Fruit fly (Drosophila melanogaster) whole organism, embryonic: ENCODE data around the gene CG1640.

Experiments
- ATbp ChIP-seq: fragments of 200-800 bp; sonication (Bioruptor generic); optimal IDR thresholded peaks from 2 replicates; lab custom pipeline; 2017; ENCODE audit warnings: missing biosample characterization, mild to moderate bottlenecking, missing genetic modification characterization, missing genetic modification reagents
- Ada2b ChIP-seq: fragments of 200-800 bp; sonication (Bioruptor generic); IDR thresholded peaks from 2 replicates; pipeline ENCODE4 v1.3.6; 2022; ENCODE audit warnings: missing biosample characterization, missing genetic modification characterization
- B-H1 ChIP-seq: fragments of 200-800 bp; sonication (Bioruptor generic); IDR thresholded peaks from 3 replicates; pipeline ENCODE4 v1.3.6; 2022; ENCODE audit warnings: missing biosample characterization, missing genetic modification characterization
- CG10431 ChIP-seq: fragments of 200-800 bp; sonication (Bioruptor generic); optimal IDR thresholded peaks from 3 replicates; lab custom pipeline; 2018; ENCODE audit warnings: missing biosample characterization, mild to moderate bottlenecking, missing genetic modification characterization
- CG11247 ChIP-seq: fragments of 200-800 bp; sonication (Bioruptor generic); IDR thresholded peaks from 2 replicates; pipeline ENCODE4 v1.3.6; 2022; ENCODE audit warnings: missing biosample characterization, missing genetic modification characterization
- CG12942 ChIP-seq: fragments of 200-800 bp; sonication (Bioruptor generic); optimal IDR thresholded peaks from 3 replicates; lab custom pipeline; 2016; ENCODE audit warnings: missing biosample characterization, missing genetic modification characterization
- CG13296 ChIP-seq: fragments of 200-800 bp; sonication (Bioruptor generic); optimal IDR thresholded peaks from 3 replicates; lab custom pipeline; 2018; ENCODE audit warnings: missing biosample characterization, mild to moderate bottlenecking, missing genetic modification characterization
- CG1647 ChIP-seq: fragments of 200-800 bp; sonication (Bioruptor generic); optimal IDR thresholded peaks from 3 replicates; lab custom pipeline; 2016; ENCODE audit warnings: missing biosample characterization, missing genetic modification characterization
- CG17186 ChIP-seq: fragments of 200-800 bp; sonication (Bioruptor generic); optimal IDR thresholded peaks from 3 replicates; lab custom pipeline; 2017; ENCODE audit warnings: missing biosample characterization, missing genetic modification reagents, missing genetic modification characterization
- CG18619 ChIP-seq: fragments of 200-800 bp; sonication (Bioruptor generic); optimal IDR thresholded peaks from 3 replicates; lab custom pipeline; 2017; ENCODE audit warnings: missing biosample characterization, mild to moderate bottlenecking, missing genetic modification characterization
- CG3163 ChIP-seq: fragments of 200-800 bp; sonication (Bioruptor generic); optimal IDR thresholded peaks from 3 replicates; lab custom pipeline; 2016; ENCODE audit warnings: missing biosample characterization, missing genetic modification characterization
- CG4424 ChIP-seq: fragments of 200-800 bp; sonication (Bioruptor generic); optimal IDR thresholded peaks from 3 replicates; lab custom pipeline; 2016; ENCODE audit warnings: missing biosample characterization, missing genetic modification characterization
- CG6654 ChIP-seq: fragments of 200-800 bp; sonication (Bioruptor generic); optimal IDR thresholded peaks from 2 replicates; lab custom pipeline; 2017; ENCODE audit warnings: missing biosample characterization, mild to moderate bottlenecking, missing genetic modification characterization
- CG6689 ChIP-seq: fragments of 200-800 bp; sonication (Bioruptor generic); IDR thresholded peaks from 2 replicates; pipeline ENCODE4 v1.3.6; 2022; ENCODE audit warnings: missing biosample characterization, missing genetic modification characterization
- CG8290 ChIP-seq, 3 experiments: fragments of 200-800 bp; sonication (Bioruptor generic); optimal IDR thresholded peaks; 2 replicates each; lab custom pipeline; 2016 to 2019; ENCODE audit warnings: missing biosample characterization in 3 of 3, missing genetic modification characterization in 3 of 3, mild to moderate bottlenecking in 2 of 3, moderate library complexity in 1 of 3
- CG9876 ChIP-seq: fragments of 200-800 bp; sonication (Bioruptor generic); optimal IDR thresholded peaks from 2 replicates; lab custom pipeline; 2016; ENCODE audit warnings: missing biosample characterization, missing genetic modification characterization
- Camta ChIP-seq: fragments of 200-800 bp; sonication (Bioruptor generic); optimal IDR thresholded peaks from 2 replicates; lab custom pipeline; 2016; ENCODE audit warnings: missing biosample characterization, missing genetic modification characterization
- D19B ChIP-seq: fragments of 200-800 bp; sonication (Bioruptor generic); optimal IDR thresholded peaks from 2 replicates; lab custom pipeline; 2017; ENCODE audit warnings: missing biosample characterization, mild to moderate bottlenecking, missing genetic modification characterization
- Dref ChIP-seq: fragments of 200-800 bp; sonication (Bioruptor generic); IDR thresholded peaks from 2 replicates; pipeline ENCODE4 v1.3.6; 2022; ENCODE audit warnings: missing biosample characterization, missing genetic modification characterization
- HHEX ChIP-seq: fragments of 200-800 bp; sonication (Bioruptor generic); optimal IDR thresholded peaks from 3 replicates; lab custom pipeline; 2017; ENCODE audit warnings: missing biosample characterization, mild to moderate bottlenecking, missing genetic modification characterization, missing genetic modification reagents
- Mes4 ChIP-seq: fragments of 200-800 bp; sonication (Bioruptor generic); optimal IDR thresholded peaks from 2 replicates; lab custom pipeline; 2016; ENCODE audit warnings: missing biosample characterization, missing genetic modification characterization
- NfI ChIP-seq: fragments of 200-800 bp; sonication (Bioruptor generic); optimal IDR thresholded peaks from 3 replicates; lab custom pipeline; 2018; ENCODE audit warnings: missing biosample characterization, mild to moderate bottlenecking, missing genetic modification characterization, moderate library complexity
- Oaz ChIP-seq: fragments of 200-800 bp; sonication (Bioruptor generic); IDR thresholded peaks from 2 replicates; pipeline ENCODE4 v1.3.6; 2022; ENCODE audit warnings: missing biosample characterization, missing genetic modification characterization
- Pdp1 ChIP-seq, 2 experiments: fragments of 200-800 bp; sonication (Bioruptor generic); optimal IDR thresholded peaks; 3 replicates each; lab custom pipeline; 2016; ENCODE audit warnings: missing biosample characterization in 2 of 2, missing genetic modification characterization in 2 of 2, mild to moderate bottlenecking in 1 of 2, moderate library complexity in 1 of 2
- Sry-δ ChIP-seq: fragments of 200-800 bp; sonication (Bioruptor generic); optimal IDR thresholded peaks from 2 replicates; lab custom pipeline; 2016; ENCODE audit warnings: missing biosample characterization, missing genetic modification characterization
- amos ChIP-seq: fragments of 200-800 bp; sonication (Bioruptor generic); IDR thresholded peaks from 2 replicates; pipeline ENCODE4 v1.3.6; 2022; ENCODE audit warnings: missing biosample characterization, missing genetic modification characterization; ENCODE audit not compliant: partially characterized antibody
- bigmax ChIP-seq: fragments of 200-800 bp; sonication (Bioruptor generic); optimal IDR thresholded peaks from 2 replicates; lab custom pipeline; 2018; ENCODE audit warnings: missing biosample characterization, mild to moderate bottlenecking, missing genetic modification characterization
- bowl ChIP-seq: fragments of 200-800 bp; sonication (Bioruptor generic); IDR thresholded peaks from 2 replicates; pipeline ENCODE4 v1.3.6; 2022; ENCODE audit warnings: missing biosample characterization, missing genetic modification characterization
- ci ChIP-seq: fragments of 200-800 bp; sonication (Bioruptor generic); IDR thresholded peaks from 3 replicates; pipeline ENCODE4 v1.3.6; 2022; ENCODE audit warnings: missing biosample characterization, missing genetic modification characterization
- eyg ChIP-seq: fragments of 200-800 bp; sonication (Bioruptor generic); optimal IDR thresholded peaks from 3 replicates; lab custom pipeline; 2016; ENCODE audit warnings: missing biosample characterization, missing genetic modification characterization
- ftz-f1 ChIP-seq: fragments of 200-800 bp; sonication (Bioruptor generic); optimal IDR thresholded peaks from 2 replicates; lab custom pipeline; 2016; ENCODE audit warnings: missing biosample characterization, missing genetic modification characterization
- gem ChIP-seq: fragments of 200-800 bp; sonication (Bioruptor generic); optimal IDR thresholded peaks from 2 replicates; lab custom pipeline; 2019; ENCODE audit warnings: missing biosample characterization, mild to moderate bottlenecking, missing genetic modification characterization, moderate library complexity
- gro ChIP-seq: fragments of 200-800 bp; sonication (Bioruptor generic); optimal IDR thresholded peaks from 2 replicates; lab custom pipeline; 2016; ENCODE audit warnings: missing biosample characterization, missing genetic modification characterization
- hbn ChIP-seq: fragments of 200-800 bp; sonication (Bioruptor generic); IDR thresholded peaks from 2 replicates; pipeline ENCODE4 v1.3.6; 2022; ENCODE audit warnings: missing biosample characterization, missing genetic modification characterization; ENCODE audit not compliant: partially characterized antibody
- jigr1 ChIP-seq: fragments of 200-800 bp; sonication (Bioruptor generic); IDR thresholded peaks from 3 replicates; pipeline ENCODE4 v1.3.6; 2022; ENCODE audit warnings: missing biosample characterization, missing genetic modification characterization
- jing ChIP-seq: fragments of 200-800 bp; sonication (Bioruptor generic); optimal IDR thresholded peaks from 2 replicates; lab custom pipeline; 2018; ENCODE audit warnings: missing biosample characterization, mild to moderate bottlenecking, missing genetic modification characterization
- kah ChIP-seq: fragments of 200-800 bp; sonication (Bioruptor generic); optimal IDR thresholded peaks from 2 replicates; lab custom pipeline; 2018; ENCODE audit warnings: missing biosample characterization, mild to moderate bottlenecking, missing genetic modification characterization
- knrl ChIP-seq: fragments of 200-800 bp; sonication (Bioruptor generic); IDR thresholded peaks from 3 replicates; pipeline ENCODE4 v1.3.6; 2022; ENCODE audit warnings: missing biosample characterization, missing genetic modification characterization; ENCODE audit not compliant: partially characterized antibody
- lilli ChIP-seq: fragments of 200-800 bp; sonication (Bioruptor generic); optimal IDR thresholded peaks from 3 replicates; lab custom pipeline; 2016; ENCODE audit warnings: missing biosample characterization, missing genetic modification characterization
- phol ChIP-seq: fragments of 200-800 bp; sonication (Bioruptor generic); optimal IDR thresholded peaks from 3 replicates; lab custom pipeline; 2018; ENCODE audit warnings: missing biosample characterization, mild to moderate bottlenecking, missing genetic modification characterization, moderate library complexity
- pita ChIP-seq: fragments of 200-800 bp; sonication (Bioruptor generic); optimal IDR thresholded peaks from 2 replicates; lab custom pipeline; 2017; ENCODE audit warnings: missing biosample characterization, mild to moderate bottlenecking, missing genetic modification characterization
- pnt ChIP-seq: fragments of 200-800 bp; sonication (Bioruptor generic); optimal IDR thresholded peaks from 3 replicates; lab custom pipeline; 2016; ENCODE audit warnings: missing biosample characterization, missing genetic modification characterization
- pum ChIP-seq: fragments of 200-800 bp; sonication (Bioruptor generic); optimal IDR thresholded peaks from 2 replicates; lab custom pipeline; 2016; ENCODE audit warnings: missing biosample characterization, missing genetic modification characterization
- ranshi ChIP-seq: fragments of 200-800 bp; sonication (Bioruptor generic); IDR thresholded peaks from 2 replicates; pipeline ENCODE4 v1.3.6; 2022; ENCODE audit warnings: missing biosample characterization, missing genetic modification characterization
- slbo ChIP-seq: fragments of 200-800 bp; sonication (Bioruptor generic); IDR thresholded peaks from 2 replicates; pipeline ENCODE4 v1.3.6; 2022; ENCODE audit warnings: missing biosample characterization, missing genetic modification characterization
- so ChIP-seq: fragments of 200-800 bp; sonication (Bioruptor generic); IDR thresholded peaks from 3 replicates; pipeline ENCODE4 v1.3.6; 2022; ENCODE audit warnings: missing biosample characterization, missing genetic modification characterization
- stc ChIP-seq: fragments of 200-800 bp; sonication (Bioruptor generic); IDR thresholded peaks from 2 replicates; pipeline ENCODE4 v1.3.6; 2022; ENCODE audit warnings: missing biosample characterization, missing genetic modification characterization
- sug ChIP-seq: fragments of 200-800 bp; optimal IDR thresholded peaks from 2 replicates; lab custom pipeline; 2019; ENCODE audit warnings: missing biosample characterization, mild to moderate bottlenecking, missing genetic modification characterization, moderate library complexity
- tap ChIP-seq: fragments of 200-800 bp; optimal IDR thresholded peaks from 3 replicates; lab custom pipeline; 2019; ENCODE audit warnings: missing biosample characterization, mild to moderate bottlenecking, missing genetic modification characterization, moderate library complexity
- unc-4 ChIP-seq: fragments of 200-800 bp; sonication (Bioruptor generic); IDR thresholded peaks from 2 replicates; pipeline ENCODE4 v1.3.6; 2022; ENCODE audit warnings: missing biosample characterization, missing genetic modification characterization; ENCODE audit not compliant: partially characterized antibody
- usp ChIP-seq: fragments of >200 bp; optimal IDR thresholded peaks from 2 replicates; lab custom pipeline; 2017; ENCODE audit warnings: missing biosample characterization, missing genetic modification characterization
- zen ChIP-seq: fragments of 200-800 bp; sonication (Bioruptor generic); optimal IDR thresholded peaks from 3 replicates; lab custom pipeline; 2018; ENCODE audit warnings: missing biosample characterization, mild to moderate bottlenecking, missing genetic modification characterization, moderate library complexity

Gene CG1640

DNA sequence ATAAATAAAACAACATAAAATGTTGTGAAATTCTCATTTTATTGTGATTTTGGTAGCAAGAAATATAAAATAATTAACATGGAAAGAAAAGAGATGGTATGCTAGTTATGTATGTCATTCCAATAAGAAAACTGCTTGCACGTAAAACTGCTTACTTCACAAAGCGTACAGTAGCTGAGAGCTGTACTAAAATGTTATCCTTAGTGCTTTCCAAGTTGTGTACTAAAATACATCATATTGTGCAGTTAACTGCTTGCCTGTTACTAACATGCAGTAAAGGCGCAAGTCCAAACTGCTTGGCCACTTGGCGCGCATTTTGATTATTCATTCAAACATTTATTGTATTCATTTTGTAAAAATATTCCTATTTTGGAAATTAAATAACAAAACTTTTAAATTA, 50.7 kb downstream of the CG1640 start (continued):
- no peak for TF ChIP-seq gem
- no peak for TF ChIP-seq jigr1 (GFP tag; lab: Robert Waterston, UW)
- no peak for TF ChIP-seq CG6689 (GFP tag; lab: Robert Waterston, UW)
- no peak for TF ChIP-seq stc (GFP tag; lab: Robert Waterston, UW)
- no peak for TF ChIP-seq pum (GFP tag; lab: Kevin White, UChicago)
- no peak for TF ChIP-seq Mes4
- TF ChIP-seq ranshi (GFP tag; lab: Robert Waterston, UW), result no peak
- TF ChIP-seq ftz-f1 (GFP tag; lab: Kevin White, UChicago), result no peak
- no peak for TF ChIP-seq usp (GFP tag; lab: Kevin White, UChicago)
- no peak for TF ChIP-seq CG4424 (GFP tag; lab: Kevin White, UChicago)
- no peak for TF ChIP-seq bowl (GFP tag; lab: Robert Waterston, UW)
- TF ChIP-seq zen (tag; lab: Kevin White, UChicago), result peak; percentile 45
- no peak for TF ChIP-seq Camta
- no peak for TF ChIP-seq CG6654 (GFP tag; lab: Kevin White, UChicago)
- TF ChIP-seq CG17186 (GFP tag; lab: Kevin White, UChicago), result no peak
- no peak for TF ChIP-seq hbn (GFP tag; lab: Robert Waterston, UW)
- no peak for TF ChIP-seq sug
- no peak for TF ChIP-seq gro
- peak; percentile 42; the same call in 1 of the 3 replicates for TF ChIP-seq knrl (GFP tag; lab: Robert Waterston, UW)
- no peak for TF ChIP-seq jing
- TF ChIP-seq ci (GFP tag; lab: Robert Waterston, UW), result no peak
- no peak for TF ChIP-seq CG9876
- peak; percentile 11 for TF ChIP-seq Sry-δ (GFP tag; lab: Kevin White, UChicago)
- TF ChIP-seq so, result no peak
- TF ChIP-seq ATbp (GFP tag; lab: Kevin White, UChicago), result no peak
- TF ChIP-seq Dref (GFP tag; lab: Robert Waterston, UW), result no peak
- no peak for TF ChIP-seq CG10431 (GFP tag; lab: Kevin White, UChicago)
- no peak for TF ChIP-seq tap (tag; lab: Kevin White, UChicago)
- TF ChIP-seq Oaz, result no peak
- no peak for TF ChIP-seq HHEX (GFP tag; lab: Kevin White, UChicago)
- TF ChIP-seq B-H1, result no peak
- TF ChIP-seq pita (GFP tag; lab: Kevin White, UChicago), result peak; percentile 36
- no peak for TF ChIP-seq Ada2b (GFP tag; lab: Robert Waterston, UW)
- no peak for TF ChIP-seq CG11247 (GFP tag; lab: Robert Waterston, UW)
- no peak for TF ChIP-seq slbo
- no peak for TF ChIP-seq CG1647 (GFP tag; lab: Kevin White, UChicago)
- no peak for TF ChIP-seq CG13296 (GFP tag; lab: Kevin White, UChicago)
- no peak for TF ChIP-seq D19B (GFP tag; lab: Kevin White, UChicago)
- TF ChIP-seq CG8290 (GFP tag; optimal IDR thresholded peaks at IDR 0.05; lab: Kevin White, UChicago), result peak; percentile 49
- no peak for TF ChIP-seq CG8290 (tag; optimal IDR thresholded peaks at IDR 0.05; lab: Kevin White, UChicago)
- TF ChIP-seq unc-4 (GFP tag; lab: Robert Waterston, UW), result no peak
- no peak for TF ChIP-seq pnt (GFP tag; lab: Kevin White, UChicago)
- TF ChIP-seq CG3163 (GFP tag; lab: Kevin White, UChicago), result no peak
- peak in 1 of 2 experiments; percentile 73 for TF ChIP-seq Pdp1 (GFP tag; optimal IDR thresholded peaks at IDR 0.05; lab: Kevin White, UChicago)
- no peak for TF ChIP-seq amos (GFP tag; lab: Robert Waterston, UW)
- no peak for TF ChIP-seq NfI (GFP tag; lab: Kevin White, UChicago)
- TF ChIP-seq CG18619 (GFP tag; lab: Kevin White, UChicago), result no peak
- no peak for TF ChIP-seq eyg (GFP tag; lab: Kevin White, UChicago)
- TF ChIP-seq CG12942, result no peak
- TF ChIP-seq lilli (GFP tag; lab: Kevin White, UChicago), result no peak
- TF ChIP-seq phol (tag; lab: Kevin White, UChicago), result peak; percentile 24
- TF ChIP-seq bigmax, result no peak
- no peak for TF ChIP-seq kah
